Worm (Caenorhabditis elegans) whole organism, L1 larva: ENCODE measurements around the gene vha-11.

Experiments
- F16B12.6 ChIP-seq: fragments of 150-350 bp; optimal IDR thresholded peaks from 2 replicates; lab custom pipeline; 2014; ENCODE audit warnings: missing biosample characterization, missing genetic modification characterization
- aha-1 ChIP-seq: fragments of 150-350 bp; optimal IDR thresholded peaks from 2 replicates; lab custom pipeline; 2014; ENCODE audit warnings: missing biosample characterization, missing genetic modification characterization
- alr-1 ChIP-seq: fragments of 200-800 bp; sonication (Bioruptor generic); optimal IDR thresholded peaks from 2 replicates; lab custom pipeline; 2018; ENCODE audit warnings: borderline replicate concordance, mild to moderate bottlenecking, missing genetic modification characterization, missing compliant biosample characterization
- blmp-1 ChIP-seq: fragments of 150-350 bp; optimal IDR thresholded peaks from 2 replicates; lab custom pipeline; 2014; ENCODE audit warnings: missing biosample characterization, missing genetic modification characterization
- ceh-63 ChIP-seq: fragments of 200-800 bp; sonication (Bioruptor generic); optimal IDR thresholded peaks from 2 replicates; lab custom pipeline; 2018; ENCODE audit warnings: mild to moderate bottlenecking, missing genetic modification characterization, missing compliant biosample characterization
- ceh-8 ChIP-seq: fragments of 200-800 bp; sonication (Bioruptor generic); optimal IDR thresholded peaks from 2 replicates; lab custom pipeline; 2018; ENCODE audit warnings: mild to moderate bottlenecking, missing genetic modification characterization, moderate library complexity, missing compliant biosample characterization
- ceh-82 ChIP-seq, 3 experiments: fragments of 150-350 bp in 1 of 3; sonication (generic microtip) in 2 of 3; optimal IDR thresholded peaks; 2 replicates each; lab custom pipeline; 2014 to 2017; ENCODE audit warnings: missing biosample characterization in 3 of 3, missing genetic modification characterization in 3 of 3
- ceh-90 ChIP-seq: sonication (generic microtip); optimal IDR thresholded peaks from 2 replicates; lab custom pipeline; 2016; ENCODE audit warnings: missing genetic modification characterization, missing compliant biosample characterization
- ces-1 ChIP-seq: fragments of 150-350 bp; optimal IDR thresholded peaks from 2 replicates; lab custom pipeline; 2014; ENCODE audit warnings: missing biosample characterization, missing genetic modification reagents, missing genetic modification characterization
- dsc-1 ChIP-seq: sonication (generic microtip); optimal IDR thresholded peaks from 2 replicates; lab custom pipeline; 2016; ENCODE audit warnings: mild to moderate bottlenecking, missing genetic modification characterization, missing compliant biosample characterization
- efl-1 ChIP-seq, 4 experiments: fragments of 150-350 bp; optimal IDR thresholded peaks in 3 of 4; peaks in 1 of 4; 1 replicate in 1 of 4; 2 replicates in 3 of 4; lab custom pipeline; 2014; ENCODE audit warnings: missing biosample characterization in 2 of 4, missing genetic modification characterization in 2 of 4, missing genetic modification reagents in 2 of 4
- elt-3 ChIP-seq, 6 experiments: fragments of 150-350 bp in 1 of 6; sonication (generic microtip); optimal IDR thresholded peaks; 2 replicates each; lab custom pipeline; 2017 to 2018; ENCODE audit warnings: missing biosample characterization in 6 of 6, missing genetic modification characterization in 6 of 6, inconsistent platforms in 1 of 6
- fkh-10 ChIP-seq: sonication (generic microtip); optimal IDR thresholded peaks from 2 replicates; lab custom pipeline; 2017; ENCODE audit warnings: missing biosample characterization, missing genetic modification reagents, missing genetic modification characterization
- fkh-4 ChIP-seq: sonication (generic microtip); optimal IDR thresholded peaks from 2 replicates; lab custom pipeline; 2016; ENCODE audit warnings: missing compliant biosample characterization, missing genetic modification characterization, borderline replicate concordance
- grh-1 ChIP-seq: fragments of 200-800 bp; sonication (Bioruptor generic); IDR thresholded peaks from 2 replicates; pipeline ENCODE4 v1.3.6; 2022; ENCODE audit warnings: missing genetic modification reagents, missing genetic modification characterization, missing compliant biosample characterization
- hlh-17 ChIP-seq: fragments of 200-800 bp; sonication (Bioruptor generic); optimal IDR thresholded peaks from 2 replicates; lab custom pipeline; 2018; ENCODE audit warnings: missing genetic modification characterization, mild to moderate bottlenecking, missing compliant biosample characterization, moderate library complexity, borderline replicate concordance
- irx-1 ChIP-seq: sonication (generic microtip); optimal IDR thresholded peaks from 2 replicates; lab custom pipeline; 2016; ENCODE audit warnings: missing genetic modification characterization, missing compliant biosample characterization
- isw-1 ChIP-seq: fragments of 200-800 bp; sonication (Bioruptor generic); IDR thresholded peaks from 2 replicates; pipeline ENCODE4 v1.3.6; 2022; ENCODE audit warnings: missing genetic modification characterization, missing compliant biosample characterization
- jun-1 ChIP-seq: fragments of 150-350 bp; optimal IDR thresholded peaks from 2 replicates; lab custom pipeline; 2014; ENCODE audit warnings: missing biosample characterization, missing genetic modification reagents, missing genetic modification characterization
- lin-14 ChIP-seq: fragments of 200-800 bp; sonication (Bioruptor generic); optimal IDR thresholded peaks from 2 replicates; lab custom pipeline; 2018; ENCODE audit warnings: mild to moderate bottlenecking, missing genetic modification characterization, moderate library complexity, missing compliant biosample characterization
- lsy-2 ChIP-seq, 2 experiments: fragments of 150-350 bp; optimal IDR thresholded peaks; 2 replicates each; lab custom pipeline; 2014; ENCODE audit warnings: missing biosample characterization in 2 of 2, missing genetic modification characterization in 2 of 2
- mdl-1 ChIP-seq, 2 experiments: fragments of 150-350 bp; optimal IDR thresholded peaks; 2 replicates each; lab custom pipeline; 2014 to 2017; ENCODE audit warnings: missing biosample characterization in 2 of 2, missing genetic modification characterization in 2 of 2, inconsistent platforms in 1 of 2
- mef-2 ChIP-seq: fragments of 150-350 bp; optimal IDR thresholded peaks from 2 replicates; lab custom pipeline; 2014; ENCODE audit warnings: missing biosample characterization, missing genetic modification characterization
- mep-1 ChIP-seq: fragments of 150-350 bp; optimal IDR thresholded peaks from 2 replicates; lab custom pipeline; 2014; ENCODE audit warnings: missing biosample characterization, missing genetic modification characterization
- nhr-20 ChIP-seq: sonication (generic microtip); optimal IDR thresholded peaks from 2 replicates; lab custom pipeline; 2016; ENCODE audit warnings: mild to moderate bottlenecking, missing genetic modification characterization, missing compliant biosample characterization
- nhr-237 ChIP-seq: fragments of 150-350 bp; optimal IDR thresholded peaks from 2 replicates; lab custom pipeline; 2014; ENCODE audit warnings: missing biosample characterization, missing genetic modification characterization
- nhr-47 ChIP-seq: sonication (generic microtip); optimal IDR thresholded peaks from 2 replicates; lab custom pipeline; 2016; ENCODE audit warnings: mild to moderate bottlenecking, missing genetic modification characterization, moderate library complexity, missing compliant biosample characterization
- nhr-76 ChIP-seq: sonication (generic microtip); optimal IDR thresholded peaks from 2 replicates; lab custom pipeline; 2017; ENCODE audit warnings: missing biosample characterization, missing genetic modification characterization
- nhr-77 ChIP-seq: fragments of 150-350 bp; optimal IDR thresholded peaks from 2 replicates; lab custom pipeline; 2014; ENCODE audit warnings: missing biosample characterization, missing genetic modification characterization
- nhr-85 ChIP-seq: sonication (generic microtip); peaks from one replicate; lab custom pipeline; 2016; ENCODE audit warnings: missing genetic modification characterization, inconsistent platforms, missing compliant biosample characterization
- pag-3 ChIP-seq: sonication (generic microtip); optimal IDR thresholded peaks from 2 replicates; lab custom pipeline; 2017; ENCODE audit warnings: missing genetic modification characterization, mild to moderate bottlenecking, missing compliant biosample characterization, antibody characterized with exemption, borderline replicate concordance; ENCODE audit not compliant: insufficient read depth
- pax-3 ChIP-seq: fragments of 200-800 bp; sonication (Bioruptor generic); optimal IDR thresholded peaks from 2 replicates; lab custom pipeline; 2018; ENCODE audit warnings: mild to moderate bottlenecking, missing genetic modification characterization, moderate library complexity, missing compliant biosample characterization
- snu-23 ChIP-seq: sonication (generic microtip); optimal IDR thresholded peaks from 2 replicates; lab custom pipeline; 2016; ENCODE audit warnings: missing genetic modification characterization, missing compliant biosample characterization
- sptf-1 ChIP-seq: fragments of 150-350 bp; optimal IDR thresholded peaks from 2 replicates; lab custom pipeline; 2014; ENCODE audit warnings: missing biosample characterization, missing genetic modification characterization
- swsn-7 ChIP-seq: sonication (generic microtip); optimal IDR thresholded peaks from 2 replicates; lab custom pipeline; 2016; ENCODE audit warnings: missing genetic modification characterization, missing compliant biosample characterization
- unc-130 ChIP-seq: fragments of 150-350 bp; optimal IDR thresholded peaks from 2 replicates; lab custom pipeline; 2017; ENCODE audit warnings: missing biosample characterization, missing genetic modification characterization, inconsistent platforms
- unc-30 ChIP-seq: sonication (generic microtip); optimal IDR thresholded peaks from 2 replicates; lab custom pipeline; 2017; ENCODE audit warnings: missing biosample characterization, missing genetic modification characterization
- unc-62 ChIP-seq: fragments of 150-350 bp; optimal IDR thresholded peaks from 2 replicates; lab custom pipeline; 2014; ENCODE audit warnings: missing biosample characterization, missing genetic modification reagents, missing genetic modification characterization
- unc-98 ChIP-seq: fragments of 200-800 bp; sonication (Bioruptor generic); IDR thresholded peaks from 2 replicates; pipeline ENCODE4 v1.3.6; 2022; ENCODE audit warnings: missing genetic modification characterization, missing compliant biosample characterization
- xbp-1 ChIP-seq: sonication (generic microtip); optimal IDR thresholded peaks from 2 replicates; lab custom pipeline; 2016; ENCODE audit warnings: missing genetic modification characterization, missing compliant biosample characterization
- ztf-4 ChIP-seq: fragments of 150-350 bp; optimal IDR thresholded peaks from 2 replicates; lab custom pipeline; 2014; ENCODE audit warnings: missing biosample characterization, missing genetic modification characterization

The vha-11 gene

DNA sequence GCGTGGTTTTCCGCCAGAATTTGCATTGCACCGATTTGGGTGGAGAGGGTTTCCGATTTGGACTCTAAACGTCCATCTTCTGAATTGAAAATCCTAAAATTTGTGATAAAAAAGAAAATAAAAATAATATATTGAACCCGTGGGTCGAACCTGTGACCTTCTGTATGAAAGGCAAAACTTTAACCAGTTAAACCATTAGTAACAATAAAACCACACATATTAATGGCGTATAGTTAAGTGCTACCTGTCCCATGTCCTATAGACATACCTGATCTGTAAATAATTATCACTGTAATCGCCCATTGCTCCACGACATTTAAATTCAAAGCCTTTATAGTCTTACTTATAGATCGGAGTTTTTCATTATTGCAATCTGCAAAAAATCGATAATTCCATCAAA, 12.9 kb upstream of the vha-11 start:
- TF ChIP-seq pag-3 (tag; lab: Kevin White, UChicago) (no peak), snu-23 (GFP tag; lab: Kevin White, UChicago) (no peak), dsc-1 (tag; lab: Kevin White, UChicago) (no peak), unc-98 (GFP tag; lab: Robert Waterston, UW) (no peak), nhr-47 (no peak), elt-3 (tag; optimal IDR thresholded peaks at IDR 0.05; lab: Kevin White, UChicago) (no peak)
- TF ChIP-seq, all 84 proteins: peak for 0

DNA sequence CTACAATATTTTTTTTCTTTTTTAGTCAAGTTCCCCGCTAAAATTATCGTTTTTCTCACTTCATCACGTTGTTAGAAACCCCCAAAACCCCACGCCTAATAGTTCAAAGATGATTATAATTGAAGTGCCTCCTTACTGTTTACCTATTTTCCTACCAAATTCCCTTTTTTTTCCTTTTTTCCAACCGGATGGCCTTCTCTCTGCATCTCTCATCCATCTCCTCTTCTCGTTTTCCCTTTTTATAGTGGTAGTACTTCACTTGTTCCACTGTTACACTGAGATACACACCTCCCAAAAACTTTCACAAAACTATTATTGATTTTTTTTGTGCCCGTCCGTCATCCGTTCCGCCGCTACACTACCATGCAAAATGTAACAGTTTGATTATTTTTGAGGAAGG, 8.6 kb upstream of the vha-11 start, which contains the start of gene nsy-4:
TSS of gene nsy-4 (plus strand) at position 274 of the 400 bp plus-strand sequence.
- no peak for TF ChIP-seq unc-98 (GFP tag; lab: Robert Waterston, UW)
- peak; percentile 90 for TF ChIP-seq blmp-1 (tag; lab: Kevin White, UChicago)
- TF ChIP-seq fkh-4 (tag; lab: Kevin White, UChicago): no peak
- no peak for TF ChIP-seq nhr-47
- TF ChIP-seq nhr-85 (tag; lab: Kevin White, UChicago): peak; percentile 74
- no peak for TF ChIP-seq dsc-1 (tag; lab: Kevin White, UChicago)
- no peak for TF ChIP-seq unc-30 (tag; lab: Kevin White, UChicago)
- peak; percentile 40 for TF ChIP-seq lin-14 (GFP tag; lab: Kevin White, UChicago)
- no peak for TF ChIP-seq irx-1 (tag; lab: Kevin White, UChicago)
- TF ChIP-seq F16B12.6 (tag; lab: Kevin White, UChicago): no peak
- no peak for TF ChIP-seq mef-2 (tag; lab: Kevin White, UChicago)

DNA sequence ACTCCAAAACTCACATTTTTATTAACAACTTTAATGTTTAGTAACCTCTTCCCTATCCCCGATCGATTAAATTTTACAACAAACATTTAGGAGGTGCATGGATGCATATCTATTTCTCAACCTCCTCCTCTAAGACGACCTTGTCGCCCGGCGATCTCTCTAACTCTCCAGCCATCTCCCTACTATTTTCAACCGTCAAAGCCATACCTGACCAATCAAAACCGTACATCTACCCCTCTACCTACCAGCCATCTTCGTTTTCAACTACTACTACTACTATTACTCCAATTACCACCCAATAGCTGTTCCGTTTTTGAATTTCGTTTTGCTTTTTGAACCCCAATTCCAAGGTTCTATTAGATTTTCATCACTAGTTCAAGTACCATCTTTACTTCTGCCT, 7.2 kb upstream of the vha-11 start:
- no peak for TF ChIP-seq fkh-4 (tag; lab: Kevin White, UChicago)
- peak; percentile 28 for TF ChIP-seq lin-14 (GFP tag; lab: Kevin White, UChicago)
- peak; percentile 24 for TF ChIP-seq snu-23 (GFP tag; lab: Kevin White, UChicago)
- no peak for TF ChIP-seq unc-62 (GFP tag; lab: Kevin White, UChicago)
- no peak for TF ChIP-seq dsc-1 (tag; lab: Kevin White, UChicago)
- TF ChIP-seq lsy-2 (tag; optimal IDR thresholded peaks at IDR 0.05; lab: Kevin White, UChicago): no peak
- no peak for TF ChIP-seq ceh-82 (tag; optimal IDR thresholded peaks at IDR 0.05; lab: Kevin White, UChicago)
- TF ChIP-seq fkh-10: no peak
- TF ChIP-seq grh-1 (GFP tag; lab: Robert Waterston, UW): no peak
- TF ChIP-seq hlh-17 (GFP tag; lab: Kevin White, UChicago): no peak
- peak in 2 of 6 experiments; percentile 1 to 38 for TF ChIP-seq elt-3 (tag; optimal IDR thresholded peaks at IDR 0.05; lab: Kevin White, UChicago)
- TF ChIP-seq irx-1 (tag; lab: Kevin White, UChicago): no peak
- no peak for TF ChIP-seq nhr-77 (tag; lab: Kevin White, UChicago)
- TF ChIP-seq mep-1: peak; percentile 10
- TF ChIP-seq blmp-1 (tag; lab: Kevin White, UChicago): peak; percentile 62
- TF ChIP-seq, all 84 proteins: peak for 5

DNA sequence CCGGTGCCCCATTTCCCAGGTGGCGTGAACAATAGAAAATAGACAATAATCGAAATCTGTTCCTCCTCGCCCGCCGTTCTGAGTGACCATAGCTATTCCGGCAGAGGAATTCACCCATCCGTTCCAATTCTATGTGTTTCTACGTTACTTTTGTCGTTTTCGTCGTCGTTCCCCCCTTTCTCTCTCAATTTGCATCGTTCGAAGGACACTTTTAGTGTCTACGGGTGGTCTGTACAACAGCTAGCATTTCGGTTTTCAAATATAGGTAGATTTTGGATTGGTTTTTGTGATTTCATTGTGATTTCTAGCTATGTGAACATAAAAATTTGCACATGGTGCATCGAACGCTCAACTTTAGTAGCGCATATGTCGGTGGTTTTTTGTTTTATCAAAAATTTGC, 5.6 kb upstream of the vha-11 start:
- TF ChIP-seq nhr-85 (tag; lab: Kevin White, UChicago): no peak
- TF ChIP-seq, all 84 proteins: peak for 0

DNA sequence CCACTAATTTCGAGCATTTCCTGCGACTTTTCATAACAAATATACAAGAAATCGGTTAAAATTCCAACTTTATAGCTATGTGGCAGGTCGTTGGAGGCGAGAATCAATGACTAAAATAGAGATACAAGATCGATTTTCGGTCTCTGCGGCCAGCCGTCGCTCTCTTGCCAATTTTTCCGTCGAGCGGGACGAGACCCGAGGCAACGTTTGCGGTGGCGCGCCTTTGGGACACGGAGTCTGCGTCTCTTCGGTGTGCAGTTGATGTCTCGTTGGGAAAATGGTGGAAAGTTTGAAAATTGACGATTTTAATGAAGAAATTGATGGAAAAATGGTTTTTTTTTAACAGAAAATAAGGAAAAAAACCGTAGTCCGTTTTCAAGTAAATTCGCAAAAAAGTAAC, 2.4 kb upstream of the vha-11 start:
- TF ChIP-seq nhr-20 (tag; lab: Kevin White, UChicago) (peak; percentile 52), ceh-63 (no peak), blmp-1 (tag; lab: Kevin White, UChicago) (peak; percentile 9), isw-1 (peak; percentile 23; the same call in 1 of the 2 replicates), pax-3 (tag; lab: Kevin White, UChicago) (no peak), efl-1 (optimal IDR thresholded peaks at IDR 0.05; lab: Kevin White, UChicago) (peak; percentile 74 to 80), efl-1 (GFP tag; optimal IDR thresholded peaks at IDR 0.05 in 1 of 2; lab: Kevin White, UChicago) (peak; percentile 79 to 97), lin-14 (GFP tag; lab: Kevin White, UChicago) (peak; percentile 83), ceh-90 (no peak), nhr-76 (no peak), ceh-8 (GFP tag; lab: Kevin White, UChicago) (no peak), unc-130 (no peak), xbp-1 (peak; percentile 32), jun-1 (tag; lab: Kevin White, UChicago) (no peak), alr-1 (tag; lab: Kevin White, UChicago) (no peak), swsn-7 (tag; lab: Kevin White, UChicago) (peak; percentile 31), nhr-237 (tag; lab: Kevin White, UChicago) (peak; percentile 52), mdl-1 (tag; optimal IDR thresholded peaks at IDR 0.05; lab: Kevin White, UChicago) (peak in 1 of 2 experiments; percentile 29), F16B12.6 (tag; lab: Kevin White, UChicago) (peak; percentile 14), ztf-4 (tag; lab: Kevin White, UChicago) (no peak), sptf-1 (no peak), aha-1 (tag; lab: Kevin White, UChicago) (no peak), ceh-82 (tag; optimal IDR thresholded peaks at IDR 0.05; lab: Kevin White, UChicago) (peak; percentile 11 to 82 (median 29)), elt-3 (tag; optimal IDR thresholded peaks at IDR 0.05; lab: Kevin White, UChicago) (peak in 3 of 6 experiments; percentile 20 to 30 (median 27)), ces-1 (GFP tag; lab: Kevin White, UChicago) (no peak)
